Fruit fly (Drosophila melanogaster) whole organism, embryonic: ENCODE data around the gene Bace.

Experiments used
- Bdp1 ChIP-seq: fragments of 200-800 bp; sonication (Bioruptor generic); optimal IDR thresholded peaks from 3 replicates; lab custom pipeline; 2016; ENCODE audit warnings: missing biosample characterization, missing genetic modification characterization
- CG1024 ChIP-seq: fragments of 200-800 bp; sonication (Bioruptor generic); IDR thresholded peaks from 2 replicates; pipeline ENCODE4 v1.3.6; 2022; ENCODE audit warnings: missing biosample characterization, missing genetic modification characterization
- CG10565 ChIP-seq: fragments of 200-800 bp; sonication (Bioruptor generic); optimal IDR thresholded peaks from 3 replicates; lab custom pipeline; 2016; ENCODE audit warnings: missing biosample characterization, mild to moderate bottlenecking, missing genetic modification characterization
- CG11696 ChIP-seq: fragments of 200-800 bp; sonication (Bioruptor generic); IDR thresholded peaks from 2 replicates; pipeline ENCODE4 v1.3.6; 2022; ENCODE audit warnings: missing biosample characterization, missing genetic modification characterization
- CG12104 ChIP-seq: fragments of 200-800 bp; sonication (Bioruptor generic); optimal IDR thresholded peaks from 3 replicates; lab custom pipeline; 2016; ENCODE audit warnings: missing biosample characterization, missing genetic modification characterization
- CG12155 ChIP-seq: fragments of 200-800 bp; sonication (Bioruptor generic); optimal IDR thresholded peaks from 3 replicates; lab custom pipeline; 2016; ENCODE audit warnings: missing biosample characterization, missing genetic modification characterization
- CG12236 ChIP-seq: fragments of 200-800 bp; sonication (Bioruptor generic); optimal IDR thresholded peaks from 2 replicates; lab custom pipeline; 2016; ENCODE audit warnings: missing biosample characterization, missing genetic modification characterization
- CG12769 ChIP-seq: fragments of 200-800 bp; sonication (Bioruptor generic); optimal IDR thresholded peaks from 2 replicates; lab custom pipeline; 2019; ENCODE audit warnings: missing biosample characterization, mild to moderate bottlenecking, missing genetic modification characterization, moderate library complexity
- CG13123 ChIP-seq: fragments of 200-800 bp; sonication (Bioruptor generic); optimal IDR thresholded peaks from 2 replicates; lab custom pipeline; 2016; ENCODE audit warnings: missing biosample characterization, missing genetic modification characterization
- CG13287 ChIP-seq: fragments of 200-800 bp; sonication (Bioruptor generic); IDR thresholded peaks from 2 replicates; pipeline ENCODE4 v1.3.6; 2022; ENCODE audit warnings: missing biosample characterization, missing genetic modification characterization; ENCODE audit not compliant: partially characterized antibody
- CG13894 ChIP-seq: fragments of 200-800 bp; sonication (Bioruptor generic); optimal IDR thresholded peaks from 3 replicates; lab custom pipeline; 2018; ENCODE audit warnings: missing biosample characterization, mild to moderate bottlenecking, missing genetic modification characterization, moderate library complexity
- CG14014 ChIP-seq: fragments of 200-800 bp; sonication (Bioruptor generic); IDR thresholded peaks from 2 replicates; pipeline ENCODE4 v1.3.6; 2022; ENCODE audit warnings: missing biosample characterization, missing genetic modification characterization
- CG14441 ChIP-seq: fragments of 200-800 bp; sonication (Bioruptor generic); IDR thresholded peaks from 2 replicates; pipeline ENCODE4 v1.3.6; 2022; ENCODE audit warnings: missing biosample characterization, missing genetic modification characterization
- CG14710 ChIP-seq: fragments of 200-800 bp; sonication (Bioruptor generic); optimal IDR thresholded peaks from 3 replicates; lab custom pipeline; 2019; ENCODE audit warnings: missing biosample characterization, mild to moderate bottlenecking, missing genetic modification characterization, moderate library complexity
- CG14860 ChIP-seq: fragments of 200-800 bp; sonication (Bioruptor generic); IDR thresholded peaks from 3 replicates; pipeline ENCODE4 v1.3.6; 2022; ENCODE audit warnings: missing biosample characterization, missing genetic modification characterization; ENCODE audit not compliant: partially characterized antibody
- CG17186 ChIP-seq: fragments of 200-800 bp; sonication (Bioruptor generic); optimal IDR thresholded peaks from 3 replicates; lab custom pipeline; 2017; ENCODE audit warnings: missing biosample characterization, missing genetic modification reagents, missing genetic modification characterization
- CG2889 ChIP-seq: fragments of 200-800 bp; sonication (Bioruptor generic); IDR thresholded peaks from 3 replicates; pipeline ENCODE4 v1.3.6; 2022; ENCODE audit warnings: missing biosample characterization, missing genetic modification characterization
- CG3995 ChIP-seq: fragments of 200-800 bp; sonication (Bioruptor generic); optimal IDR thresholded peaks from 3 replicates; lab custom pipeline; 2016; ENCODE audit warnings: missing biosample characterization, missing genetic modification characterization
- CG9437 ChIP-seq: fragments of 200-800 bp; sonication (Bioruptor generic); optimal IDR thresholded peaks from 2 replicates; lab custom pipeline; 2018; ENCODE audit warnings: missing biosample characterization, mild to moderate bottlenecking, missing genetic modification characterization
- CoRest ChIP-seq: fragments of 200-800 bp; sonication (Bioruptor generic); optimal IDR thresholded peaks from 3 replicates; lab custom pipeline; 2018; ENCODE audit warnings: missing biosample characterization, mild to moderate bottlenecking, missing genetic modification characterization, moderate library complexity
- D ChIP-seq, 2 experiments: fragments of 200-800 bp in 1 of 2; fragments of >200 bp in 1 of 2; sonication (Bioruptor generic) in 1 of 2; optimal IDR thresholded peaks; 2 replicates in 1 of 2; 3 replicates in 1 of 2; lab custom pipeline; 2017; ENCODE audit warnings: mild to moderate bottlenecking in 1 of 2, missing biosample characterization in 1 of 2, missing genetic modification characterization in 1 of 2, missing genetic modification reagents in 1 of 2
- Dref ChIP-seq: fragments of 200-800 bp; sonication (Bioruptor generic); IDR thresholded peaks from 2 replicates; pipeline ENCODE4 v1.3.6; 2022; ENCODE audit warnings: missing biosample characterization, missing genetic modification characterization
- Ets65A ChIP-seq: fragments of 200-800 bp; sonication (Bioruptor generic); peaks from one replicate; lab custom pipeline; 2016; ENCODE audit warnings: missing biosample characterization, missing genetic modification characterization
- Nf-YA ChIP-seq: fragments of 200-800 bp; sonication (Bioruptor generic); IDR thresholded peaks from 2 replicates; pipeline ENCODE4 v1.3.6; 2022; ENCODE audit warnings: missing biosample characterization, missing genetic modification characterization
- Opbp ChIP-seq: fragments of 200-800 bp; sonication (Bioruptor generic); IDR thresholded peaks from 3 replicates; pipeline ENCODE4 v1.3.6; 2022; ENCODE audit warnings: missing biosample characterization, missing genetic modification characterization; ENCODE audit not compliant: partially characterized antibody
- Optix ChIP-seq: fragments of 200-800 bp; sonication (Bioruptor generic); IDR thresholded peaks from 3 replicates; pipeline ENCODE4 v1.3.6; 2022; ENCODE audit warnings: missing biosample characterization, missing genetic modification characterization
- Rfx ChIP-seq: fragments of 200-800 bp; sonication (Bioruptor generic); IDR thresholded peaks from 2 replicates; pipeline ENCODE4 v1.3.6; 2022; ENCODE audit warnings: missing biosample characterization, missing genetic modification characterization
- Trl ChIP-seq, 3 experiments: fragments of >200 bp in 2 of 3; fragments of 200-800 bp in 1 of 3; sonication (Bioruptor generic) in 1 of 3; optimal IDR thresholded peaks; 2 replicates in 1 of 3; 3 replicates in 2 of 3; lab custom pipeline; 2016 to 2017; ENCODE audit warnings: missing biosample characterization in 1 of 3, missing genetic modification characterization in 1 of 3
- ab ChIP-seq: fragments of 200-800 bp; sonication (Bioruptor generic); optimal IDR thresholded peaks from 2 replicates; lab custom pipeline; 2016; ENCODE audit warnings: missing biosample characterization, missing genetic modification characterization
- ash1 ChIP-seq: fragments of 200-800 bp; sonication (Bioruptor generic); optimal IDR thresholded peaks from 2 replicates; lab custom pipeline; 2018; ENCODE audit warnings: missing biosample characterization, mild to moderate bottlenecking, missing genetic modification characterization
- ato ChIP-seq: fragments of 200-800 bp; sonication (Bioruptor generic); IDR thresholded peaks from 2 replicates; pipeline ENCODE4 v1.3.6; 2022; ENCODE audit warnings: missing biosample characterization, missing genetic modification characterization; ENCODE audit not compliant: partially characterized antibody
- chinmo ChIP-seq: fragments of 200-800 bp; sonication (Bioruptor generic); IDR thresholded peaks from 4 replicates; pipeline ENCODE4 v1.3.6; 2022; ENCODE audit warnings: missing biosample characterization, missing genetic modification characterization; ENCODE audit not compliant: partially characterized antibody
- chm ChIP-seq: fragments of 200-800 bp; sonication (Bioruptor generic); IDR thresholded peaks from 2 replicates; pipeline ENCODE4 v1.3.6; 2022; ENCODE audit warnings: missing biosample characterization, missing genetic modification characterization
- ci ChIP-seq: fragments of 200-800 bp; sonication (Bioruptor generic); IDR thresholded peaks from 3 replicates; pipeline ENCODE4 v1.3.6; 2022; ENCODE audit warnings: missing biosample characterization, missing genetic modification characterization
- croc ChIP-seq: fragments of 200-800 bp; sonication (Bioruptor generic); conservative IDR thresholded peaks from 3 replicates; pipeline ENCODE4 v1.3.6; 2022; ENCODE audit warnings: missing biosample characterization, missing genetic modification characterization
- crol ChIP-seq: fragments of 200-800 bp; sonication (Bioruptor generic); IDR thresholded peaks from 2 replicates; pipeline ENCODE4 v1.3.6; 2022; ENCODE audit warnings: missing biosample characterization, missing genetic modification characterization
- disco-r ChIP-seq: fragments of 200-800 bp; sonication (Bioruptor generic); optimal IDR thresholded peaks from 2 replicates; lab custom pipeline; 2016; ENCODE audit warnings: missing biosample characterization, missing genetic modification characterization
- fd102C ChIP-seq: fragments of 200-800 bp; sonication (Bioruptor generic); optimal IDR thresholded peaks from 2 replicates; lab custom pipeline; 2018; ENCODE audit warnings: missing biosample characterization, mild to moderate bottlenecking, missing genetic modification characterization, moderate library complexity
- fd3F ChIP-seq: fragments of 200-800 bp; sonication (Bioruptor generic); optimal IDR thresholded peaks from 2 replicates; lab custom pipeline; 2018; ENCODE audit warnings: missing biosample characterization, mild to moderate bottlenecking, missing genetic modification characterization, moderate library complexity
- fu2 ChIP-seq: fragments of 200-800 bp; sonication (Bioruptor generic); optimal IDR thresholded peaks from 2 replicates; lab custom pipeline; 2016; ENCODE audit warnings: missing biosample characterization, missing genetic modification characterization
- gfzf ChIP-seq: fragments of 200-800 bp; sonication (Bioruptor generic); optimal IDR thresholded peaks from 2 replicates; lab custom pipeline; 2016; ENCODE audit warnings: missing biosample characterization, mild to moderate bottlenecking, missing genetic modification characterization, moderate library complexity
- gsb ChIP-seq: fragments of 200-800 bp; sonication (Bioruptor generic); IDR thresholded peaks from 2 replicates; pipeline ENCODE4 v1.3.6; 2022; ENCODE audit warnings: missing biosample characterization, missing genetic modification characterization
- gsb-n ChIP-seq: fragments of 200-800 bp; sonication (Bioruptor generic); optimal IDR thresholded peaks from 3 replicates; lab custom pipeline; 2018; ENCODE audit warnings: missing biosample characterization, mild to moderate bottlenecking, missing genetic modification characterization
- kay ChIP-seq: fragments of 200-800 bp; sonication (Bioruptor generic); optimal IDR thresholded peaks from 2 replicates; lab custom pipeline; 2016; ENCODE audit warnings: missing biosample characterization, missing genetic modification characterization
- knrl ChIP-seq: fragments of 200-800 bp; sonication (Bioruptor generic); IDR thresholded peaks from 3 replicates; pipeline ENCODE4 v1.3.6; 2022; ENCODE audit warnings: missing biosample characterization, missing genetic modification characterization; ENCODE audit not compliant: partially characterized antibody
- nerfin-2 ChIP-seq: fragments of 200-800 bp; sonication (Bioruptor generic); IDR thresholded peaks from 2 replicates; pipeline ENCODE4 v1.3.6; 2022; ENCODE audit warnings: missing biosample characterization, missing genetic modification characterization; ENCODE audit not compliant: partially characterized antibody
- sisA ChIP-seq: fragments of 200-800 bp; sonication (Bioruptor generic); IDR thresholded peaks from 2 replicates; pipeline ENCODE4 v1.3.6; 2022; ENCODE audit warnings: missing biosample characterization, missing genetic modification characterization
- tio ChIP-seq: fragments of 200-800 bp; sonication (Bioruptor generic); optimal IDR thresholded peaks from 2 replicates; lab custom pipeline; 2017; ENCODE audit warnings: missing biosample characterization, missing genetic modification characterization, inconsistent platforms
- wdn ChIP-seq: fragments of 200-800 bp; sonication (Bioruptor generic); IDR thresholded peaks from 2 replicates; pipeline ENCODE4 v1.3.6; 2022; ENCODE audit warnings: missing biosample characterization, missing genetic modification characterization

Bace gene

dm6 chr2L:8461782-8462453 lies 34.2 kb downstream of the Bace start (continued):
- no peak for TF ChIP-seq fd102C (GFP tag; lab: Kevin White, UChicago)
- TF ChIP-seq nerfin-2 (GFP tag; lab: Robert Waterston, UW) = no peak
- no peak for TF ChIP-seq CG10565 (GFP tag; lab: Kevin White, UChicago)
- no peak for TF ChIP-seq crol (GFP tag; lab: Robert Waterston, UW)
- TF ChIP-seq CG12155 (GFP tag; lab: Kevin White, UChicago) = peak; percentile 6
- TF ChIP-seq kay = peak; percentile 10
- TF ChIP-seq CG13123 (GFP tag; lab: Kevin White, UChicago) = no peak
- no peak for TF ChIP-seq ci (GFP tag; lab: Robert Waterston, UW)
- peak; percentile 84 for TF ChIP-seq Ets65A (GFP tag; lab: Kevin White, UChicago)
- TF ChIP-seq CG14860 = no peak
- no peak for TF ChIP-seq CG1024 (GFP tag; lab: Robert Waterston, UW)
- no peak for TF ChIP-seq tio (GFP tag; lab: Kevin White, UChicago)
- no peak for TF ChIP-seq Bdp1 (GFP tag; lab: Kevin White, UChicago)
- TF ChIP-seq fd3F (GFP tag; lab: Kevin White, UChicago) = peak; percentile 13
- peak; percentile 2 for TF ChIP-seq CG14710 (tag; lab: Kevin White, UChicago)
- no peak for TF ChIP-seq CG13287
- no peak for TF ChIP-seq D (optimal IDR thresholded peaks at IDR 0.05; lab: Kevin White, UChicago)
- no peak for TF ChIP-seq D (GFP tag; optimal IDR thresholded peaks at IDR 0.05; lab: Kevin White, UChicago)
- no peak for TF ChIP-seq ash1 (GFP tag; lab: Kevin White, UChicago)
- no peak for TF ChIP-seq disco-r
- no peak for TF ChIP-seq CG9437 (GFP tag; lab: Kevin White, UChicago)
- TF ChIP-seq knrl (GFP tag; lab: Robert Waterston, UW) = no peak
- TF ChIP-seq chinmo (GFP tag; lab: Robert Waterston, UW) = peak; percentile 71; the same call in 1 of the 4 replicates
- TF ChIP-seq ab (GFP tag; lab: Kevin White, UChicago) = no peak
- TF ChIP-seq Rfx (GFP tag; lab: Robert Waterston, UW) = peak; percentile 30; the same call in 1 of the 2 replicates
- TF ChIP-seq sisA (GFP tag; lab: Robert Waterston, UW) = no peak
- TF ChIP-seq CG12236 (GFP tag; lab: Kevin White, UChicago) = no peak
- TF ChIP-seq Trl (optimal IDR thresholded peaks at IDR 0.05; lab: Kevin White, UChicago) = no peak
- TF ChIP-seq Trl (GFP tag; optimal IDR thresholded peaks at IDR 0.05; lab: Kevin White, UChicago) = no peak
- TF ChIP-seq Dref (GFP tag; lab: Robert Waterston, UW) = no peak
- no peak for TF ChIP-seq croc (GFP tag; lab: Robert Waterston, UW)
- no peak for TF ChIP-seq Opbp
- no peak for TF ChIP-seq CG3995 (GFP tag; lab: Kevin White, UChicago)
- no peak for TF ChIP-seq CG12769 (tag; lab: Kevin White, UChicago)
- TF ChIP-seq CG13894 (tag; lab: Kevin White, UChicago) = peak; percentile 13
- no peak for TF ChIP-seq CG12104 (GFP tag; lab: Kevin White, UChicago)
- no peak for TF ChIP-seq gsb
- TF ChIP-seq wdn = no peak
- no peak for TF ChIP-seq CG11696 (GFP tag; lab: Robert Waterston, UW)
- TF ChIP-seq ato (GFP tag; lab: Robert Waterston, UW) = no peak
- TF ChIP-seq Nf-YA (GFP tag; lab: Robert Waterston, UW) = no peak
- TF ChIP-seq gsb-n (tag; lab: Kevin White, UChicago) = no peak
- TF ChIP-seq CG17186 (GFP tag; lab: Kevin White, UChicago) = no peak
- no peak for TF ChIP-seq CG14441 (GFP tag; lab: Robert Waterston, UW)
- TF ChIP-seq CG2889 (GFP tag; lab: Robert Waterston, UW) = no peak
- no peak for TF ChIP-seq gfzf (GFP tag; lab: Kevin White, UChicago)
- no peak for TF ChIP-seq fu2
- TF ChIP-seq chm (GFP tag; lab: Robert Waterston, UW) = no peak
- TF ChIP-seq CG14014 (GFP tag; lab: Robert Waterston, UW) = no peak
- no peak for TF ChIP-seq Optix (GFP tag; lab: Robert Waterston, UW)
- TF ChIP-seq CoRest = peak; percentile 24
